Fruit fly (Drosophila melanogaster) whole organism, embryonic: ENCODE results near the gene cnir.

ENCODE experiments used
- ATbp ChIP-seq: fragments of 200-800 bp; sonication (Bioruptor generic); optimal IDR thresholded peaks from 2 replicates; lab custom pipeline; 2017; ENCODE audit warnings: missing biosample characterization, mild to moderate bottlenecking, missing genetic modification characterization, missing genetic modification reagents
- CG10462 ChIP-seq: fragments of 200-800 bp; sonication (Bioruptor generic); optimal IDR thresholded peaks from 2 replicates; lab custom pipeline; 2016; ENCODE audit warnings: missing biosample characterization, missing genetic modification characterization
- CG10959 ChIP-seq: fragments of 200-800 bp; sonication (Bioruptor generic); IDR thresholded peaks from 2 replicates; pipeline ENCODE4 v1.3.6; 2022; ENCODE audit warnings: missing biosample characterization, missing genetic modification characterization
- CG12942 ChIP-seq: fragments of 200-800 bp; sonication (Bioruptor generic); optimal IDR thresholded peaks from 3 replicates; lab custom pipeline; 2016; ENCODE audit warnings: missing biosample characterization, missing genetic modification characterization
- CG13123 ChIP-seq: fragments of 200-800 bp; sonication (Bioruptor generic); optimal IDR thresholded peaks from 2 replicates; lab custom pipeline; 2016; ENCODE audit warnings: missing biosample characterization, missing genetic modification characterization
- CG13296 ChIP-seq: fragments of 200-800 bp; sonication (Bioruptor generic); optimal IDR thresholded peaks from 3 replicates; lab custom pipeline; 2018; ENCODE audit warnings: missing biosample characterization, mild to moderate bottlenecking, missing genetic modification characterization
- CG16863 ChIP-seq: fragments of 200-800 bp; sonication (Bioruptor generic); optimal IDR thresholded peaks from 3 replicates; lab custom pipeline; 2016; ENCODE audit warnings: missing biosample characterization, missing genetic modification characterization
- CG18262 ChIP-seq: fragments of 200-800 bp; optimal IDR thresholded peaks from 3 replicates; lab custom pipeline; 2019; ENCODE audit warnings: missing biosample characterization, mild to moderate bottlenecking, missing genetic modification characterization, moderate library complexity
- CG18599 ChIP-seq: fragments of 200-800 bp; sonication (Bioruptor generic); optimal IDR thresholded peaks from 3 replicates; lab custom pipeline; 2017; ENCODE audit warnings: missing biosample characterization, missing genetic modification characterization, mild to moderate bottlenecking, moderate library complexity, missing genetic modification reagents
- CG2120 ChIP-seq: fragments of 200-800 bp; sonication (Bioruptor generic); optimal IDR thresholded peaks from 3 replicates; lab custom pipeline; 2016; ENCODE audit warnings: missing biosample characterization, missing genetic modification characterization
- CG2129 ChIP-seq: fragments of 200-800 bp; sonication (Bioruptor generic); IDR thresholded peaks from 2 replicates; pipeline ENCODE4 v1.3.6; 2022; ENCODE audit warnings: missing biosample characterization, missing genetic modification characterization; ENCODE audit not compliant: partially characterized antibody
- CG30403 ChIP-seq: fragments of 200-800 bp; sonication (Bioruptor generic); optimal IDR thresholded peaks from 3 replicates; lab custom pipeline; 2016; ENCODE audit warnings: missing biosample characterization, missing genetic modification characterization
- CG32532 ChIP-seq: fragments of 200-800 bp; sonication (Bioruptor generic); IDR thresholded peaks from 2 replicates; pipeline ENCODE4 v1.3.6; 2022; ENCODE audit warnings: missing biosample characterization, missing genetic modification characterization
- CG3995 ChIP-seq: fragments of 200-800 bp; sonication (Bioruptor generic); optimal IDR thresholded peaks from 3 replicates; lab custom pipeline; 2016; ENCODE audit warnings: missing biosample characterization, missing genetic modification characterization
- CG4820 ChIP-seq: fragments of 200-800 bp; sonication (Bioruptor generic); optimal IDR thresholded peaks from 3 replicates; lab custom pipeline; 2016; ENCODE audit warnings: missing biosample characterization, missing genetic modification characterization
- CG7271 ChIP-seq: fragments of 200-800 bp; sonication (Bioruptor generic); optimal IDR thresholded peaks from 2 replicates; lab custom pipeline; 2018; ENCODE audit warnings: missing biosample characterization, mild to moderate bottlenecking, missing genetic modification characterization, moderate library complexity
- CG8290 ChIP-seq, 3 experiments: fragments of 200-800 bp; sonication (Bioruptor generic); optimal IDR thresholded peaks; 2 replicates each; lab custom pipeline; 2016 to 2019; ENCODE audit warnings: missing biosample characterization in 3 of 3, missing genetic modification characterization in 3 of 3, mild to moderate bottlenecking in 2 of 3, moderate library complexity in 1 of 3
- CG9609 ChIP-seq: fragments of 200-800 bp; sonication (Bioruptor generic); optimal IDR thresholded peaks from 3 replicates; lab custom pipeline; 2016; ENCODE audit warnings: missing biosample characterization, missing genetic modification characterization
- CrebB ChIP-seq: fragments of 200-800 bp; sonication (Bioruptor generic); optimal IDR thresholded peaks from 3 replicates; lab custom pipeline; 2018; ENCODE audit warnings: missing biosample characterization, mild to moderate bottlenecking, missing genetic modification characterization
- D19B ChIP-seq: fragments of 200-800 bp; sonication (Bioruptor generic); optimal IDR thresholded peaks from 2 replicates; lab custom pipeline; 2017; ENCODE audit warnings: missing biosample characterization, mild to moderate bottlenecking, missing genetic modification characterization
- Dbx ChIP-seq: fragments of 200-800 bp; sonication (Bioruptor generic); IDR thresholded peaks from 3 replicates; pipeline ENCODE4 v1.3.6; 2022; ENCODE audit warnings: missing biosample characterization, missing genetic modification characterization
- Drgx ChIP-seq: fragments of 200-800 bp; sonication (Bioruptor generic); IDR thresholded peaks from 2 replicates; pipeline ENCODE4 v1.3.6; 2022; ENCODE audit warnings: missing biosample characterization, missing genetic modification characterization
- Eip74EF ChIP-seq, 2 experiments: fragments of 200-800 bp in 1 of 2; fragments of >200 bp in 1 of 2; sonication (Bioruptor generic) in 1 of 2; optimal IDR thresholded peaks; 2 replicates each; lab custom pipeline; 2017 to 2019; ENCODE audit warnings: missing biosample characterization in 2 of 2, missing genetic modification characterization in 2 of 2, mild to moderate bottlenecking in 1 of 2, moderate library complexity in 1 of 2
- Fer1 ChIP-seq: fragments of 200-800 bp; sonication (Bioruptor generic); optimal IDR thresholded peaks from 2 replicates; lab custom pipeline; 2017; ENCODE audit warnings: missing biosample characterization, mild to moderate bottlenecking, missing genetic modification characterization
- Hr78 ChIP-seq, 2 experiments: fragments of 200-800 bp in 1 of 2; fragments of >200 bp in 1 of 2; sonication (Bioruptor generic) in 1 of 2; optimal IDR thresholded peaks; 2 replicates each; lab custom pipeline; 2017 to 2019; ENCODE audit warnings: missing biosample characterization in 2 of 2, missing genetic modification characterization in 2 of 2, mild to moderate bottlenecking in 1 of 2, moderate library complexity in 1 of 2
- Mad ChIP-seq: fragments of 200-800 bp; sonication (Bioruptor generic); optimal IDR thresholded peaks from 2 replicates; lab custom pipeline; 2016; ENCODE audit warnings: missing biosample characterization, missing genetic modification characterization
- NC2β ChIP-seq: fragments of 200-800 bp; sonication (Bioruptor generic); optimal IDR thresholded peaks from 2 replicates; lab custom pipeline; 2016; ENCODE audit warnings: missing biosample characterization, missing genetic modification characterization
- Nf-YB ChIP-seq: fragments of 200-800 bp; sonication (Bioruptor generic); optimal IDR thresholded peaks from 3 replicates; lab custom pipeline; 2019; ENCODE audit warnings: missing biosample characterization, mild to moderate bottlenecking, missing genetic modification characterization, moderate library complexity
- Ptx1 ChIP-seq: fragments of 200-800 bp; sonication (Bioruptor generic); IDR thresholded peaks from 2 replicates; pipeline ENCODE4 v1.3.6; 2022; ENCODE audit warnings: missing biosample characterization, missing genetic modification characterization
- TFAM ChIP-seq: fragments of 200-800 bp; sonication (Bioruptor generic); optimal IDR thresholded peaks from 2 replicates; lab custom pipeline; 2017; ENCODE audit warnings: missing biosample characterization, missing genetic modification characterization, inconsistent platforms
- bigmax ChIP-seq: fragments of 200-800 bp; sonication (Bioruptor generic); optimal IDR thresholded peaks from 2 replicates; lab custom pipeline; 2018; ENCODE audit warnings: missing biosample characterization, mild to moderate bottlenecking, missing genetic modification characterization
- btn ChIP-seq: fragments of 200-800 bp; sonication (Bioruptor generic); optimal IDR thresholded peaks from 2 replicates; lab custom pipeline; 2016; ENCODE audit warnings: missing biosample characterization, missing genetic modification characterization
- caup ChIP-seq: fragments of 200-800 bp; sonication (Bioruptor generic); optimal IDR thresholded peaks from 3 replicates; lab custom pipeline; 2017; ENCODE audit warnings: missing biosample characterization, mild to moderate bottlenecking, missing genetic modification characterization, moderate library complexity; ENCODE audit not compliant: severe bottlenecking
- chinmo ChIP-seq: fragments of 200-800 bp; sonication (Bioruptor generic); IDR thresholded peaks from 4 replicates; pipeline ENCODE4 v1.3.6; 2022; ENCODE audit warnings: missing biosample characterization, missing genetic modification characterization; ENCODE audit not compliant: partially characterized antibody
- corto ChIP-seq: fragments of 200-800 bp; sonication (Bioruptor generic); optimal IDR thresholded peaks from 2 replicates; lab custom pipeline; 2016; ENCODE audit warnings: missing biosample characterization, mild to moderate bottlenecking, missing genetic modification characterization, moderate library complexity
- dmrt99B ChIP-seq: fragments of 200-800 bp; sonication (Bioruptor generic); optimal IDR thresholded peaks from 2 replicates; lab custom pipeline; 2018; ENCODE audit warnings: missing biosample characterization, mild to moderate bottlenecking, missing genetic modification characterization, moderate library complexity
- ems ChIP-seq: fragments of 200-800 bp; sonication (Bioruptor generic); optimal IDR thresholded peaks from 3 replicates; lab custom pipeline; 2016; ENCODE audit warnings: missing biosample characterization, missing genetic modification characterization
- fd96Cb ChIP-seq: fragments of 200-800 bp; sonication (Bioruptor generic); optimal IDR thresholded peaks from 2 replicates; lab custom pipeline; 2018; ENCODE audit warnings: missing biosample characterization, mild to moderate bottlenecking, missing genetic modification characterization, moderate library complexity
- gem ChIP-seq: fragments of 200-800 bp; sonication (Bioruptor generic); optimal IDR thresholded peaks from 2 replicates; lab custom pipeline; 2019; ENCODE audit warnings: missing biosample characterization, mild to moderate bottlenecking, missing genetic modification characterization, moderate library complexity
- gro ChIP-seq: fragments of 200-800 bp; sonication (Bioruptor generic); optimal IDR thresholded peaks from 2 replicates; lab custom pipeline; 2016; ENCODE audit warnings: missing biosample characterization, missing genetic modification characterization
- ind ChIP-seq: fragments of 200-800 bp; sonication (Bioruptor generic); optimal IDR thresholded peaks from 3 replicates; lab custom pipeline; 2016; ENCODE audit warnings: missing biosample characterization, missing genetic modification characterization
- jumu ChIP-seq: fragments of 200-800 bp; sonication (Bioruptor generic); optimal IDR thresholded peaks from 3 replicates; lab custom pipeline; 2016; ENCODE audit warnings: missing biosample characterization, missing genetic modification characterization
- lmd ChIP-seq: fragments of 200-800 bp; sonication (Bioruptor generic); IDR thresholded peaks from 2 replicates; pipeline ENCODE4 v1.3.6; 2022; ENCODE audit warnings: missing biosample characterization, missing genetic modification characterization
- luna ChIP-seq: fragments of 200-800 bp; sonication (Bioruptor generic); optimal IDR thresholded peaks from 2 replicates; lab custom pipeline; 2016; ENCODE audit warnings: missing biosample characterization, missing genetic modification characterization
- seq ChIP-seq: fragments of 200-800 bp; sonication (Bioruptor generic); IDR thresholded peaks from 2 replicates; pipeline ENCODE4 v1.3.6; 2022; ENCODE audit warnings: missing biosample characterization, missing genetic modification characterization
- tap ChIP-seq: fragments of 200-800 bp; optimal IDR thresholded peaks from 3 replicates; lab custom pipeline; 2019; ENCODE audit warnings: missing biosample characterization, mild to moderate bottlenecking, missing genetic modification characterization, moderate library complexity
- twi ChIP-seq: fragments of 200-800 bp; optimal IDR thresholded peaks from 2 replicates; lab custom pipeline; 2019; ENCODE audit warnings: missing biosample characterization, mild to moderate bottlenecking, missing genetic modification characterization, moderate library complexity
- zen2 ChIP-seq: fragments of 200-800 bp; sonication (Bioruptor generic); IDR thresholded peaks from 3 replicates; pipeline ENCODE4 v1.3.6; 2022; ENCODE audit warnings: missing biosample characterization, missing genetic modification characterization; ENCODE audit not compliant: partially characterized antibody

Gene cnir

dm6 chr2L:3041918-3042615 is 2.5 kb upstream of the cnir start, which contains the start of gene CG17261 (continued):
- TF ChIP-seq Nf-YB (GFP tag; lab: Kevin White, UChicago) (no peak), CG10462 (GFP tag; lab: Kevin White, UChicago) (no peak), CG2120 (GFP tag; lab: Kevin White, UChicago) (peak; percentile 86), CG18599 (peak; percentile 84), fd96Cb (tag; lab: Kevin White, UChicago) (no peak), gem (tag; lab: Kevin White, UChicago) (peak; percentile 52), gro (GFP tag; lab: Kevin White, UChicago) (peak; percentile 90), CG13296 (GFP tag; lab: Kevin White, UChicago) (peak; percentile 18), ATbp (GFP tag; lab: Kevin White, UChicago) (no peak), TFAM (GFP tag; lab: Kevin White, UChicago) (no peak), bigmax (GFP tag; lab: Kevin White, UChicago) (no peak), CG30403 (GFP tag; lab: Kevin White, UChicago) (peak; percentile 35), jumu (GFP tag; lab: Kevin White, UChicago) (peak; percentile 21), CG3995 (GFP tag; lab: Kevin White, UChicago) (no peak), zen2 (GFP tag; lab: Robert Waterston, UW) (no peak), D19B (GFP tag; lab: Kevin White, UChicago) (peak; percentile 10), Drgx (GFP tag; lab: Robert Waterston, UW) (no peak), chinmo (GFP tag; lab: Robert Waterston, UW) (peak; percentile 76; the same call in 3 of the 4 replicates), corto (GFP tag; lab: Kevin White, UChicago) (no peak), ind (peak; percentile 42), twi (no peak), tap (tag; lab: Kevin White, UChicago) (no peak), btn (no peak), CG7271 (tag; lab: Kevin White, UChicago) (no peak), seq (peak; percentile 52; the same call in 1 of the 2 replicates), Dbx (GFP tag; lab: Robert Waterston, UW) (no peak), CG13123 (no peak), CG32532 (GFP tag; lab: Robert Waterston, UW) (peak; percentile 75), Ptx1 (no peak), luna (GFP tag; lab: Kevin White, UChicago) (no peak), Eip74EF (GFP tag; optimal IDR thresholded peaks at IDR 0.05; lab: Kevin White, UChicago) (no peak), lmd (peak; percentile 24; the same call in 1 of the 2 replicates), Mad (GFP tag; lab: Kevin White, UChicago) (no peak), Fer1 (GFP tag; lab: Kevin White, UChicago) (peak; percentile 68), CG9609 (GFP tag; lab: Kevin White, UChicago) (peak; percentile 22), Hr78 (GFP tag; optimal IDR thresholded peaks at IDR 0.05; lab: Kevin White, UChicago) (peak in 1 of 2 experiments; percentile 84), CG12942 (GFP tag; lab: Kevin White, UChicago) (no peak), dmrt99B (tag; lab: Kevin White, UChicago) (peak; percentile 22), CG8290 (GFP tag; optimal IDR thresholded peaks at IDR 0.05; lab: Kevin White, UChicago) (no peak), CG8290 (tag; optimal IDR thresholded peaks at IDR 0.05; lab: Kevin White, UChicago) (peak in 1 of 2 experiments; percentile 70), CG16863 (GFP tag; lab: Kevin White, UChicago) (no peak), caup (GFP tag; lab: Kevin White, UChicago) (peak; percentile 69), ems (peak; percentile 23), CG10959 (GFP tag; lab: Robert Waterston, UW) (no peak), CG18262 (tag; lab: Kevin White, UChicago) (peak; percentile 4), CG2129 (no peak), CrebB (tag; lab: Kevin White, UChicago) (no peak), CG4820 (GFP tag; lab: Kevin White, UChicago) (no peak), NC2β (GFP tag; lab: Kevin White, UChicago) (no peak)
